Fruit fly (Drosophila melanogaster) whole organism, prepupa: ENCODE measurements around the gene CG15452.

Experiments used
- Blimp-1 ChIP-seq: fragments of 200-800 bp; sonication (Bioruptor generic); optimal IDR thresholded peaks from 3 replicates; lab custom pipeline; 2017; ENCODE audit warnings: missing biosample characterization, missing genetic modification characterization, mild to moderate bottlenecking, moderate library complexity, missing genetic modification reagents
- CG10631 ChIP-seq: fragments of 200-800 bp; sonication (Bioruptor generic); optimal IDR thresholded peaks from 2 replicates; lab custom pipeline; 2016; ENCODE audit warnings: missing biosample characterization, missing genetic modification characterization
- CG10669 ChIP-seq: fragments of 200-800 bp; sonication (Bioruptor generic); optimal IDR thresholded peaks from 3 replicates; lab custom pipeline; 2018; ENCODE audit warnings: missing biosample characterization, mild to moderate bottlenecking, missing genetic modification characterization, moderate library complexity
- CG11294 ChIP-seq: fragments of 200-800 bp; sonication (Bioruptor generic); IDR thresholded peaks from 2 replicates; pipeline ENCODE4 v1.3.6; 2022; ENCODE audit warnings: missing biosample characterization, missing genetic modification characterization
- CG11762 ChIP-seq: fragments of 200-800 bp; sonication (Bioruptor generic); optimal IDR thresholded peaks from 3 replicates; lab custom pipeline; 2016; ENCODE audit warnings: missing biosample characterization, missing genetic modification characterization; ENCODE audit not compliant: insufficient read depth
- CG15336 ChIP-seq: fragments of 200-800 bp; sonication (Bioruptor generic); IDR thresholded peaks from 2 replicates; pipeline ENCODE4 v1.3.6; 2022; ENCODE audit warnings: missing biosample characterization, missing genetic modification characterization
- CG1621 ChIP-seq: fragments of 200-800 bp; sonication (Bioruptor generic); optimal IDR thresholded peaks from 3 replicates; lab custom pipeline; 2018; ENCODE audit warnings: missing biosample characterization, mild to moderate bottlenecking, missing genetic modification characterization
- CG16779 ChIP-seq: fragments of 200-800 bp; sonication (Bioruptor generic); optimal IDR thresholded peaks from 3 replicates; lab custom pipeline; 2017; ENCODE audit warnings: missing biosample characterization, mild to moderate bottlenecking, missing genetic modification characterization
- CG3032 ChIP-seq: fragments of 200-800 bp; optimal IDR thresholded peaks from 2 replicates; lab custom pipeline; 2019; ENCODE audit warnings: missing biosample characterization, mild to moderate bottlenecking, missing genetic modification characterization, moderate library complexity
- CG32006 ChIP-seq: fragments of 200-800 bp; sonication (Bioruptor generic); optimal IDR thresholded peaks from 3 replicates; lab custom pipeline; 2017; ENCODE audit warnings: missing biosample characterization, mild to moderate bottlenecking, missing genetic modification characterization
- CG34406 ChIP-seq: fragments of 200-800 bp; sonication (Bioruptor generic); optimal IDR thresholded peaks from 3 replicates; lab custom pipeline; 2016; ENCODE audit warnings: missing biosample characterization, missing genetic modification characterization
- CG3919 ChIP-seq: fragments of 200-800 bp; sonication (Bioruptor generic); optimal IDR thresholded peaks from 3 replicates; lab custom pipeline; 2016; ENCODE audit warnings: missing biosample characterization, missing genetic modification characterization
- CG6163 ChIP-seq: fragments of 200-800 bp; sonication (Bioruptor generic); IDR thresholded peaks from 3 replicates; pipeline ENCODE4 v1.3.6; 2022; ENCODE audit warnings: missing biosample characterization, missing genetic modification characterization
- CG6276 ChIP-seq: fragments of 200-800 bp; sonication (Bioruptor generic); optimal IDR thresholded peaks from 2 replicates; lab custom pipeline; 2017; ENCODE audit warnings: missing biosample characterization, mild to moderate bottlenecking, missing genetic modification characterization
- CG6808 ChIP-seq: fragments of 200-800 bp; sonication (Bioruptor generic); optimal IDR thresholded peaks from 3 replicates; lab custom pipeline; 2017; ENCODE audit warnings: missing biosample characterization, missing genetic modification characterization, mild to moderate bottlenecking, moderate library complexity, missing genetic modification reagents
- CG7368 ChIP-seq: fragments of 200-800 bp; sonication (Bioruptor generic); optimal IDR thresholded peaks from 3 replicates; lab custom pipeline; 2016; ENCODE audit warnings: missing biosample characterization, missing genetic modification characterization
- CG8319 ChIP-seq: fragments of 200-800 bp; sonication (Bioruptor generic); optimal IDR thresholded peaks from 3 replicates; lab custom pipeline; 2016; ENCODE audit warnings: missing biosample characterization, missing genetic modification characterization
- CG8632 ChIP-seq: fragments of 200-800 bp; sonication (Bioruptor generic); optimal IDR thresholded peaks from 3 replicates; lab custom pipeline; 2016; ENCODE audit warnings: missing biosample characterization, missing genetic modification characterization
- CG9139 ChIP-seq: fragments of 200-800 bp; sonication (Bioruptor generic); optimal IDR thresholded peaks from 3 replicates; lab custom pipeline; 2017; ENCODE audit warnings: missing biosample characterization, mild to moderate bottlenecking, missing genetic modification characterization
- Eip78C ChIP-seq: fragments of 200-800 bp; sonication (Bioruptor generic); peaks from one replicate; lab custom pipeline; 2016; ENCODE audit warnings: missing biosample characterization, missing genetic modification characterization
- Ets96B ChIP-seq: fragments of 200-800 bp; optimal IDR thresholded peaks from 2 replicates; lab custom pipeline; 2019; ENCODE audit warnings: missing biosample characterization, mild to moderate bottlenecking, missing genetic modification characterization, moderate library complexity
- Hr38 ChIP-seq: sonication (Bioruptor generic); optimal IDR thresholded peaks from 2 replicates; lab custom pipeline; 2016; ENCODE audit warnings: missing biosample characterization, missing genetic modification characterization
- Hr39 ChIP-seq: fragments of 200-800 bp; sonication (Bioruptor generic); optimal IDR thresholded peaks from 2 replicates; lab custom pipeline; 2016; ENCODE audit warnings: missing biosample characterization, missing genetic modification characterization
- Hr4 ChIP-seq: fragments of 200-800 bp; sonication (Bioruptor generic); optimal IDR thresholded peaks from 3 replicates; lab custom pipeline; 2016; ENCODE audit warnings: missing biosample characterization, missing genetic modification characterization
- Lpt ChIP-seq: fragments of 200-800 bp; sonication (Bioruptor generic); optimal IDR thresholded peaks from 3 replicates; lab custom pipeline; 2016; ENCODE audit warnings: missing biosample characterization, missing genetic modification characterization
- Met ChIP-seq: fragments of 200-800 bp; sonication (Bioruptor generic); optimal IDR thresholded peaks from 3 replicates; lab custom pipeline; 2016; ENCODE audit warnings: missing biosample characterization, missing genetic modification characterization
- OdsH ChIP-seq: fragments of 200-800 bp; sonication (Bioruptor generic); optimal IDR thresholded peaks from 3 replicates; lab custom pipeline; 2016; ENCODE audit warnings: missing biosample characterization, missing genetic modification characterization
- Sox102F ChIP-seq: fragments of 200-800 bp; sonication (Bioruptor generic); optimal IDR thresholded peaks from 2 replicates; lab custom pipeline; 2016; ENCODE audit warnings: missing biosample characterization, mild to moderate bottlenecking, missing genetic modification characterization
- Sox15 ChIP-seq: fragments of 200-800 bp; sonication (Bioruptor generic); optimal IDR thresholded peaks from 3 replicates; lab custom pipeline; 2016; ENCODE audit warnings: missing biosample characterization, missing genetic modification characterization
- achi ChIP-seq: fragments of 200-800 bp; sonication (Bioruptor generic); optimal IDR thresholded peaks from 3 replicates; lab custom pipeline; 2016; ENCODE audit warnings: missing biosample characterization, missing genetic modification characterization
- acj6 ChIP-seq: fragments of 200-800 bp; sonication (Bioruptor generic); optimal IDR thresholded peaks from 3 replicates; lab custom pipeline; 2016; ENCODE audit warnings: missing biosample characterization, missing genetic modification characterization
- cyc ChIP-seq: fragments of 200-800 bp; sonication (Bioruptor generic); optimal IDR thresholded peaks from 3 replicates; lab custom pipeline; 2016; ENCODE audit warnings: missing biosample characterization, missing genetic modification characterization
- dsx ChIP-seq: fragments of 200-800 bp; optimal IDR thresholded peaks from 3 replicates; lab custom pipeline; 2019; ENCODE audit warnings: missing biosample characterization, mild to moderate bottlenecking, missing genetic modification characterization, moderate library complexity; ENCODE audit not compliant: poor library complexity, severe bottlenecking
- eg ChIP-seq: fragments of 200-800 bp; sonication (Bioruptor generic); IDR thresholded peaks from 3 replicates; pipeline ENCODE4 v1.3.6; 2022; ENCODE audit warnings: missing biosample characterization, missing genetic modification characterization
- esn ChIP-seq: fragments of 200-800 bp; sonication (Bioruptor generic); optimal IDR thresholded peaks from 2 replicates; lab custom pipeline; 2016; ENCODE audit warnings: missing biosample characterization, mild to moderate bottlenecking, missing genetic modification characterization, moderate library complexity
- fd59A ChIP-seq: fragments of 200-800 bp; sonication (Bioruptor generic); optimal IDR thresholded peaks from 2 replicates; lab custom pipeline; 2017; ENCODE audit warnings: missing biosample characterization, mild to moderate bottlenecking, missing genetic modification characterization, missing genetic modification reagents
- fd85E ChIP-seq: fragments of 200-800 bp; sonication (Bioruptor generic); optimal IDR thresholded peaks from 3 replicates; lab custom pipeline; 2016; ENCODE audit warnings: missing biosample characterization, missing genetic modification characterization
- fkh ChIP-seq: fragments of 200-800 bp; sonication (Bioruptor generic); optimal IDR thresholded peaks from 3 replicates; lab custom pipeline; 2017; ENCODE audit warnings: missing biosample characterization, mild to moderate bottlenecking, missing genetic modification characterization, moderate library complexity
- pdm3 ChIP-seq: fragments of 200-800 bp; sonication (Bioruptor generic); optimal IDR thresholded peaks from 3 replicates; lab custom pipeline; 2016; ENCODE audit warnings: missing biosample characterization, missing genetic modification characterization
- spab ChIP-seq: fragments of 200-800 bp; sonication (Bioruptor generic); optimal IDR thresholded peaks from 2 replicates; lab custom pipeline; 2017; ENCODE audit warnings: missing biosample characterization, mild to moderate bottlenecking, missing genetic modification characterization, missing genetic modification reagents
- svp ChIP-seq: fragments of 200-800 bp; sonication (Bioruptor generic); peaks from one replicate; lab custom pipeline; 2016; ENCODE audit warnings: missing biosample characterization, missing genetic modification characterization
- topi ChIP-seq: fragments of 200-800 bp; sonication (Bioruptor generic); optimal IDR thresholded peaks from 3 replicates; lab custom pipeline; 2016; ENCODE audit warnings: missing biosample characterization, missing genetic modification characterization

CG15452 gene

DNA sequence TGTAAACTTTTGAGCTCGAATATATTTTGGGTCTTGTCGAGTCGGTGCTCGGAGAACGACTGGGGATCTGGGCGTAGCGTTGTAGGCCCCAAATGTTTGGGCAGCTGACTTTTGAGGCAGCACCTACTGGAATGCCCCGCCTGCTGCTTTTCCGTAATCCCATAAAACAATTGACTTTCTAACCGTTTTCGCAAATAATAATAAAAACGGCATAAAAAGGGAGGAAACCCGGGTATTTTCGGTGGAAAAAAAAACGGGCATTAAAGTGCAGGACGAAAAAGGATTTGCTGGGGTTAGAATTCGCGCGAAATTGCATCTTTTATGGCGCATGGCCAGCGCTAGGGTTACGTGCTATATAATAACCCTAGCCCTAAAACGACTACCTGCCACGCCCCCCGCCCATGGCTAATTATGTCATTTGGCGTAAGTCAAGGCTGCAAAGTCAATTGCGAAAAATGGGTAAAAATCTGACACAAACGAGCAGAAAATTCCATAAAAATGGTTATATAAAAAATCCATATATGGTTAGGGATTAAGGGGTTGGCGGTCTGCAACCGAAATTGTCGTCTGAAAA, 9.8 kb downstream of the CG15452 start, which contains the start of gene CG1324:
Gene CG1324 (minus strand): TSS at position 51 of the 574 bp plus-strand sequence.
- no peak for TF ChIP-seq CG8319 (GFP tag; lab: Kevin White, UChicago)
- TF ChIP-seq fd85E (GFP tag; lab: Kevin White, UChicago): no peak
- no peak for TF ChIP-seq CG8632
- no peak for TF ChIP-seq Hr4 (GFP tag; lab: Kevin White, UChicago)
- no peak for TF ChIP-seq CG3032 (tag; lab: Kevin White, UChicago)
- TF ChIP-seq CG6276 (GFP tag; lab: Kevin White, UChicago): no peak
- TF ChIP-seq CG16779 (tag; lab: Kevin White, UChicago): no peak
- TF ChIP-seq eg: no peak
- TF ChIP-seq CG11294: no peak
- TF ChIP-seq CG6808 (GFP tag; lab: Kevin White, UChicago): no peak
- TF ChIP-seq achi (GFP tag; lab: Kevin White, UChicago): no peak
- no peak for TF ChIP-seq Hr39 (GFP tag; lab: Kevin White, UChicago)
- no peak for TF ChIP-seq fkh (GFP tag; lab: Kevin White, UChicago)
- no peak for TF ChIP-seq OdsH (GFP tag; lab: Kevin White, UChicago)
- TF ChIP-seq spab (GFP tag; lab: Kevin White, UChicago): no peak
- TF ChIP-seq svp: no peak

DNA sequence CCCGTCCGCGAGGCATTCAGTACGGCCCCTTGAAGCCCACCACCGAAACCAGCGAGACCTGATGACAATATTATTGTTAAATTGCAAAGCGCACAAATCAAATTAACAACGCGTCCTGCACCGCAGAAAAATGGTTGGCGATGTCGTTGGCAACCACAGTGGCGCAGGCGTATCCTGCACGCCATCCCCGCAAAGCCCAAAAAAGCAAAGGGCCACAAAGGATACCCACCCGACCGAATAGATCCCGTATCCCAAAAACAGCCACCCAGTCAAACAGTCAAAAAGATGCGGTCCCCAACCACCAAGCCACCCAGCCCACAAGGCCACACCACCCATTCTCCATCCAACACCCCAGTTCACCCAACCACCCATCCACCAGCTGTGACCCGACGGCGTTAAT, 14.3 kb downstream of the CG15452 start:
- no peak for TF ChIP-seq Hr38 (GFP tag; lab: Kevin White, UChicago)
- no peak for TF ChIP-seq fd59A (GFP tag; lab: Kevin White, UChicago)
- no peak for TF ChIP-seq achi (GFP tag; lab: Kevin White, UChicago)
- no peak for TF ChIP-seq CG10669 (GFP tag; lab: Kevin White, UChicago)
- TF ChIP-seq CG32006 (GFP tag; lab: Kevin White, UChicago): no peak
- TF ChIP-seq topi: no peak
- TF ChIP-seq spab (GFP tag; lab: Kevin White, UChicago): no peak
- TF ChIP-seq CG10631 (GFP tag; lab: Kevin White, UChicago): no peak
- no peak for TF ChIP-seq CG7368
- TF ChIP-seq Blimp-1 (GFP tag; lab: Kevin White, UChicago): no peak
- no peak for TF ChIP-seq CG1621 (tag; lab: Kevin White, UChicago)
- TF ChIP-seq Sox102F: no peak
- TF ChIP-seq CG9139 (GFP tag; lab: Kevin White, UChicago): no peak

DNA sequence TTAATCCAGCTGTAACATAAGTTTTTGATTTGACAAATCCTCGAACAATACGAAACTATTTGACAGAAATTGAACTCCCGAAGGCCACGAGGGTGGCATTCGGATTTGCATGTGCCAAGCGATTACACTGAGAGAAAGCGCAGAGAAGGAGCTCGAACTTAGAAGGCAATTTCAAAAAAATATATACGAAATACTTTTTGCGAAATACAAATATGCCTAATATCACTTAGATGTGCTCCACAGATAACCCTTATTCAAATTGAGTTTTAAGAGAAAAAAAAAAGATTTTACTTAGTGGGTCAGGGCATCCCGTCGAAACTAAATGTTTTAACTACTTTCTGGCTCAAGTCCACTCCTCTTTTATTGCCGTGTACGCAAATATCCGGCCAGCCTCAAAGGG, 17.2 kb downstream of the CG15452 start:
- TF ChIP-seq Hr38 (GFP tag; lab: Kevin White, UChicago) (no peak), svp (peak; percentile 70)

DNA sequence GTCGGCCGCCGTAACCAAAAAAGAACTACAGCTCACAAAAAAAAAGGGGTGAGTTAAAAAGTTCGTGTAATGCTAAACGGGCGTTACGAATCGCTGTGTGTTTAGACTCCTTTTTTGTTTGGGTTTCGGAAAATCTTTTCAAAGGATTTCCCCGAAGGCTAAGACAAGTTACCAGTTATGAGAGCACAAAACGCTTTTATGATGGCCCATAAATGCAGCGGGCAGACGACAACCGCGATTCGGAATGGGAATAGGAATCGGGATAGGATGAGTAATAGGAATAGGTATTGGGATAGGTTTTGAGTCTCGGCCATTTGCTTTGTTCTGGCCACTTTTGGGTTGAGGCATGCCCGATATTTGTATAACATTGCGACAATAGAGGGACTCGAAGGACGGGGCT, 21.3 kb downstream of the CG15452 start:
- TF ChIP-seq cyc (GFP tag; lab: Kevin White, UChicago) (no peak), acj6 (no peak), fd59A (GFP tag; lab: Kevin White, UChicago) (no peak), Ets96B (tag; lab: Kevin White, UChicago) (no peak)

DNA sequence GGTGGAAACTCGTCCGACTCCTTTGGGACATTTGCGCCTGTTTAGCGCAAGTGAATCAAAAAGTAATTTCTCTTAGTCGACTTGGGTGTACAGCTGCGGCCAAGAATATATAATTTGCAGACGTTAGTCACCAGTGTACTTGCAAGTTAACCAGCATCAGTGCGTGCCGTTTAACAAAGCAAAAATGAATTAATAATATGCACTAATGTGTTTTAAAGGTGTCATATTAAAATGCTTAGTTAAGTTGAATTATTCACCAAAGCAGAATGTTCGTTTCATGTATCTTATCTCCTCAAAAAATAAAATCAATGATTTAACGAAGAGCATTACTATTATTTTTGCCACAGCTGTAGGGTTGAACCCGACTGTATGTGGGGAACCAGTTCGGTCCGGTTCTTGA, 22.6 kb downstream of the CG15452 start:
- peak; percentile 24 for TF ChIP-seq Ets96B (tag; lab: Kevin White, UChicago)
- TF ChIP-seq Lpt (GFP tag; lab: Kevin White, UChicago): no peak
- no peak for TF ChIP-seq CG10631 (GFP tag; lab: Kevin White, UChicago)
- TF ChIP-seq dsx (GFP tag; lab: Kevin White, UChicago): no peak
- no peak for TF ChIP-seq CG11762 (GFP tag; lab: Kevin White, UChicago)
- no peak for TF ChIP-seq esn (GFP tag; lab: Kevin White, UChicago)
- peak; percentile 14 for TF ChIP-seq spab (GFP tag; lab: Kevin White, UChicago)
- peak; percentile 59 for TF ChIP-seq Eip78C (GFP tag; lab: Kevin White, UChicago)
- TF ChIP-seq CG8319 (GFP tag; lab: Kevin White, UChicago): no peak
- no peak for TF ChIP-seq CG6163
- TF ChIP-seq CG10669 (GFP tag; lab: Kevin White, UChicago): peak; percentile 17
- no peak for TF ChIP-seq Met (GFP tag; lab: Kevin White, UChicago)
- TF ChIP-seq CG3919 (GFP tag; lab: Kevin White, UChicago): no peak
- TF ChIP-seq CG16779 (tag; lab: Kevin White, UChicago): no peak
- TF ChIP-seq CG11294: no peak
- TF ChIP-seq pdm3 (GFP tag; lab: Kevin White, UChicago): no peak
- peak; percentile 36 for TF ChIP-seq svp
- no peak for TF ChIP-seq CG15336 (GFP tag; lab: Robert Waterston, UW)
- TF ChIP-seq CG34406 (GFP tag; lab: Kevin White, UChicago): no peak
- peak; percentile 21 for TF ChIP-seq CG32006 (GFP tag; lab: Kevin White, UChicago)
- no peak for TF ChIP-seq CG1621 (tag; lab: Kevin White, UChicago)
- TF ChIP-seq Sox15 (GFP tag; lab: Kevin White, UChicago): no peak
- TF ChIP-seq CG6808 (GFP tag; lab: Kevin White, UChicago): peak; percentile 33
- TF ChIP-seq Hr4 (GFP tag; lab: Kevin White, UChicago): no peak
- TF ChIP-seq fkh (GFP tag; lab: Kevin White, UChicago): no peak
- TF ChIP-seq CG7368: no peak
